Fruit fly (Drosophila melanogaster) S2 (cell line): ENCODE data around the gene CG6443.

Source experiments
- CG8478 ChIP-seq: fragments of >200 bp; optimal IDR thresholded peaks from 2 replicates; lab custom pipeline; 2018
- CTCF ChIP-seq, 2 experiments: fragments of >200 bp; optimal IDR thresholded peaks; 2 replicates each; lab custom pipeline; 2018

- no peak for TF ChIP-seq CG8478 (lab: Kevin White, UChicago)
- no peak for TF ChIP-seq CTCF (optimal IDR thresholded peaks at IDR 0.05; lab: Kevin White, UChicago)
Observed at dm6 chr2L:10684309-10684708, 44.5 kb upstream of the CG6443 start, which contains the start of gene CG7299.
